Fruit fly (Drosophila melanogaster) whole organism, adult: ENCODE results near the gene Sfxn2.

Experiments used
- CG11617 ChIP-seq: fragments of 200-800 bp; sonication (Bioruptor generic); optimal IDR thresholded peaks from 2 replicates; lab custom pipeline; 2017; ENCODE audit warnings: mild to moderate bottlenecking, missing biosample characterization, missing genetic modification reagents, missing genetic modification characterization
- CG12768 ChIP-seq: fragments of 200-800 bp; sonication (Bioruptor generic); optimal IDR thresholded peaks from 2 replicates; lab custom pipeline; 2017; ENCODE audit warnings: missing biosample characterization, missing genetic modification characterization, mild to moderate bottlenecking, moderate library complexity, missing genetic modification reagents
- CG14711 ChIP-seq: fragments of 200-800 bp; sonication (Bioruptor generic); optimal IDR thresholded peaks from 2 replicates; lab custom pipeline; 2018; ENCODE audit warnings: missing biosample characterization, mild to moderate bottlenecking, missing genetic modification characterization, moderate library complexity
- CG1620 ChIP-seq: fragments of 200-800 bp; sonication (Bioruptor generic); optimal IDR thresholded peaks from 2 replicates; lab custom pipeline; 2016; ENCODE audit warnings: missing biosample characterization, missing genetic modification characterization
- CG33017 ChIP-seq: fragments of 200-800 bp; sonication (Bioruptor generic); optimal IDR thresholded peaks from 2 replicates; lab custom pipeline; 2018; ENCODE audit warnings: missing biosample characterization, mild to moderate bottlenecking, missing genetic modification characterization, moderate library complexity
- CG5204 ChIP-seq: fragments of 200-800 bp; sonication (Bioruptor generic); optimal IDR thresholded peaks from 2 replicates; lab custom pipeline; 2016; ENCODE audit warnings: missing biosample characterization, missing genetic modification characterization
- CG7045 ChIP-seq: fragments of 200-800 bp; sonication (Bioruptor generic); optimal IDR thresholded peaks from 2 replicates; lab custom pipeline; 2017; ENCODE audit warnings: missing biosample characterization, mild to moderate bottlenecking, missing genetic modification characterization
- CG7101 ChIP-seq: fragments of 200-800 bp; sonication (Bioruptor generic); optimal IDR thresholded peaks from 2 replicates; lab custom pipeline; 2018; ENCODE audit warnings: missing biosample characterization, mild to moderate bottlenecking, missing genetic modification characterization, moderate library complexity
- Clk ChIP-seq: fragments of 200-800 bp; sonication (Bioruptor generic); optimal IDR thresholded peaks from 2 replicates; lab custom pipeline; 2017; ENCODE audit warnings: missing biosample characterization, missing genetic modification characterization
- Crg-1 ChIP-seq: fragments of 200-800 bp; sonication (Bioruptor generic); optimal IDR thresholded peaks from 2 replicates; lab custom pipeline; 2016; ENCODE audit warnings: missing biosample characterization, missing genetic modification characterization
- Hr96 ChIP-seq: fragments of 200-800 bp; sonication (Bioruptor generic); optimal IDR thresholded peaks from 2 replicates; lab custom pipeline; 2016; ENCODE audit warnings: missing biosample characterization, missing genetic modification characterization
- Mnt ChIP-seq: fragments of 200-800 bp; sonication (Bioruptor generic); optimal IDR thresholded peaks from 2 replicates; lab custom pipeline; 2016; ENCODE audit warnings: missing biosample characterization, mild to moderate bottlenecking, missing genetic modification characterization
- bab1 ChIP-seq: fragments of 200-800 bp; sonication (Bioruptor generic); optimal IDR thresholded peaks from 3 replicates; lab custom pipeline; 2019; ENCODE audit warnings: missing biosample characterization, mild to moderate bottlenecking, missing genetic modification characterization, moderate library complexity
- cic ChIP-seq: fragments of 200-800 bp; sonication (Bioruptor generic); optimal IDR thresholded peaks from 2 replicates; lab custom pipeline; 2017; ENCODE audit warnings: missing biosample characterization, mild to moderate bottlenecking, missing genetic modification characterization, moderate library complexity
- cnc ChIP-seq, 2 experiments: fragments of >200 bp; optimal IDR thresholded peaks; 2 replicates each; lab custom pipeline; 2017
- kay ChIP-seq: fragments of 200-800 bp; sonication (Bioruptor generic); peaks from one replicate; lab custom pipeline; 2016; ENCODE audit warnings: missing biosample characterization, missing genetic modification characterization, borderline replicate concordance
- ovo ChIP-seq: fragments of 200-800 bp; sonication (Bioruptor generic); optimal IDR thresholded peaks from 2 replicates; lab custom pipeline; 2016; ENCODE audit warnings: missing biosample characterization, missing genetic modification characterization
- pad ChIP-seq: fragments of 200-800 bp; sonication (Bioruptor generic); optimal IDR thresholded peaks from 3 replicates; lab custom pipeline; 2017; ENCODE audit warnings: missing biosample characterization, missing genetic modification characterization, mild to moderate bottlenecking, moderate library complexity, missing genetic modification reagents
- tj ChIP-seq: fragments of 200-800 bp; sonication (Bioruptor generic); optimal IDR thresholded peaks from 3 replicates; lab custom pipeline; 2017; ENCODE audit warnings: missing biosample characterization, mild to moderate bottlenecking, missing genetic modification characterization, moderate library complexity
- toe ChIP-seq: fragments of 200-800 bp; sonication (Bioruptor generic); optimal IDR thresholded peaks from 2 replicates; lab custom pipeline; 2016; ENCODE audit warnings: missing biosample characterization, missing genetic modification characterization

The Sfxn2 gene

dm6 chr3L:19092125-19093058 is 29.4 kb downstream of the Sfxn2 start, which contains the start of gene MESR6:
TSS of gene MESR6 (plus strand) at chr3L:19092670.
- no peak for TF ChIP-seq CG11617 (GFP tag; lab: Kevin White, UChicago)
- no peak for TF ChIP-seq toe
- TF ChIP-seq Clk = no peak
- peak; percentile 44 for TF ChIP-seq bab1 (GFP tag; lab: Kevin White, UChicago)
- TF ChIP-seq CG14711 (tag; lab: Kevin White, UChicago) = peak; percentile 77
- TF ChIP-seq kay (GFP tag; lab: Kevin White, UChicago) = no peak
- no peak for TF ChIP-seq cic (GFP tag; lab: Kevin White, UChicago)
- TF ChIP-seq CG7045 (GFP tag; lab: Kevin White, UChicago) = no peak
- TF ChIP-seq Mnt (GFP tag; lab: Kevin White, UChicago) = no peak
- no peak for TF ChIP-seq pad (GFP tag; lab: Kevin White, UChicago)
- TF ChIP-seq tj = peak; percentile 39
- TF ChIP-seq CG12768 (GFP tag; lab: Kevin White, UChicago) = no peak
- no peak for TF ChIP-seq Hr96 (GFP tag; lab: Kevin White, UChicago)
- TF ChIP-seq ovo (GFP tag; lab: Kevin White, UChicago) = no peak
- TF ChIP-seq CG7101 (tag; lab: Kevin White, UChicago) = no peak
- TF ChIP-seq Crg-1 (GFP tag; lab: Kevin White, UChicago) = no peak
- TF ChIP-seq cnc (optimal IDR thresholded peaks at IDR 0.05; lab: Kevin White, UChicago) = no peak

dm6 chr3L:19096032-19096431 is 33.1 kb downstream of the Sfxn2 start, which contains the start of gene CNPYb:
TSS of gene CNPYb (minus strand) at chr3L:19096217.
- TF ChIP-seq tj = peak; percentile 22
- peak; percentile 3 for TF ChIP-seq CG12768 (GFP tag; lab: Kevin White, UChicago)
- TF ChIP-seq CG33017 = peak; percentile 13
- TF ChIP-seq CG7101 (tag; lab: Kevin White, UChicago) = peak; percentile 52
- TF ChIP-seq CG7045 (GFP tag; lab: Kevin White, UChicago) = no peak
- no peak for TF ChIP-seq Mnt (GFP tag; lab: Kevin White, UChicago)
- TF ChIP-seq cic (GFP tag; lab: Kevin White, UChicago) = no peak
- no peak for TF ChIP-seq CG14711 (tag; lab: Kevin White, UChicago)
- peak; percentile 51 for TF ChIP-seq Crg-1 (GFP tag; lab: Kevin White, UChicago)
- TF ChIP-seq CG11617 (GFP tag; lab: Kevin White, UChicago) = peak; percentile 9
- TF ChIP-seq CG5204 (GFP tag; lab: Kevin White, UChicago) = no peak
- TF ChIP-seq CG1620 (GFP tag; lab: Kevin White, UChicago) = no peak
- TF ChIP-seq kay (GFP tag; lab: Kevin White, UChicago) = no peak
- no peak for TF ChIP-seq Hr96 (GFP tag; lab: Kevin White, UChicago)
- no peak for TF ChIP-seq cnc (optimal IDR thresholded peaks at IDR 0.05; lab: Kevin White, UChicago)
- TF ChIP-seq toe = no peak
- TF ChIP-seq bab1 (GFP tag; lab: Kevin White, UChicago) = peak; percentile 15
- peak; percentile 17 for TF ChIP-seq pad (GFP tag; lab: Kevin White, UChicago)
- no peak for TF ChIP-seq Clk
- no peak for TF ChIP-seq ovo (GFP tag; lab: Kevin White, UChicago)

- TF ChIP-seq kay (GFP tag; lab: Kevin White, UChicago) (no peak), Mnt (GFP tag; lab: Kevin White, UChicago) (no peak), Hr96 (GFP tag; lab: Kevin White, UChicago) (no peak), Clk (no peak), tj (no peak), Crg-1 (GFP tag; lab: Kevin White, UChicago) (no peak)
Measured at dm6 chr3L:19097102-19097501, 34.1 kb downstream of the Sfxn2 start.

dm6 chr3L:19097665-19098082 is 34.7 kb downstream of the Sfxn2 start, which contains the start of the genes Naxd and CG14079:
TSS of gene Naxd (minus strand) at chr3L:19097709.
TSS of gene CG14079 (plus strand) at chr3L:19097999.
- TF ChIP-seq bab1 (GFP tag; lab: Kevin White, UChicago) (peak; percentile 87), Mnt (GFP tag; lab: Kevin White, UChicago) (peak; percentile 70), ovo (GFP tag; lab: Kevin White, UChicago) (peak; percentile 65), CG12768 (GFP tag; lab: Kevin White, UChicago) (peak; percentile 27), cic (GFP tag; lab: Kevin White, UChicago) (peak; percentile 63), CG7045 (GFP tag; lab: Kevin White, UChicago) (peak; percentile 52), CG5204 (GFP tag; lab: Kevin White, UChicago) (no peak), cnc (optimal IDR thresholded peaks at IDR 0.05; lab: Kevin White, UChicago) (no peak), CG1620 (GFP tag; lab: Kevin White, UChicago) (peak; percentile 76), tj (peak; percentile 91), toe (peak; percentile 82), Hr96 (GFP tag; lab: Kevin White, UChicago) (no peak), CG33017 (peak; percentile 69), CG11617 (GFP tag; lab: Kevin White, UChicago) (peak; percentile 84), CG7101 (tag; lab: Kevin White, UChicago) (peak; percentile 87), Crg-1 (GFP tag; lab: Kevin White, UChicago) (peak; percentile 63), Clk (peak; percentile 13), kay (GFP tag; lab: Kevin White, UChicago) (no peak), pad (GFP tag; lab: Kevin White, UChicago) (peak; percentile 36), CG14711 (tag; lab: Kevin White, UChicago) (peak; percentile 43)

dm6 chr3L:19100188-19100587 is 37.2 kb downstream of the Sfxn2 start, which contains the start of gene Gem2:
TSS of gene Gem2 (minus strand) at chr3L:19100363.
- no peak for TF ChIP-seq Mnt (GFP tag; lab: Kevin White, UChicago)
- peak; percentile 90 for TF ChIP-seq CG14711 (tag; lab: Kevin White, UChicago)
- peak; percentile 69 for TF ChIP-seq ovo (GFP tag; lab: Kevin White, UChicago)
